Fruit fly (Drosophila melanogaster) whole organism, prepupa: ENCODE data around the gene bc10.

Source experiments
- CG8119 ChIP-seq: fragments of 200-800 bp; sonication (Bioruptor generic); IDR thresholded peaks from 3 replicates; pipeline ENCODE4 v1.3.6; 2022; ENCODE audit warnings: missing biosample characterization, missing genetic modification characterization
- Ets96B ChIP-seq: fragments of 200-800 bp; optimal IDR thresholded peaks from 2 replicates; lab custom pipeline; 2019; ENCODE audit warnings: missing biosample characterization, mild to moderate bottlenecking, missing genetic modification characterization, moderate library complexity
- Sox102F ChIP-seq: fragments of 200-800 bp; sonication (Bioruptor generic); optimal IDR thresholded peaks from 2 replicates; lab custom pipeline; 2016; ENCODE audit warnings: missing biosample characterization, mild to moderate bottlenecking, missing genetic modification characterization
- esn ChIP-seq: fragments of 200-800 bp; sonication (Bioruptor generic); optimal IDR thresholded peaks from 2 replicates; lab custom pipeline; 2016; ENCODE audit warnings: missing biosample characterization, mild to moderate bottlenecking, missing genetic modification characterization, moderate library complexity
- fkh ChIP-seq: fragments of 200-800 bp; sonication (Bioruptor generic); optimal IDR thresholded peaks from 3 replicates; lab custom pipeline; 2017; ENCODE audit warnings: missing biosample characterization, mild to moderate bottlenecking, missing genetic modification characterization, moderate library complexity
- vri ChIP-seq: fragments of 200-800 bp; sonication (Bioruptor generic); optimal IDR thresholded peaks from 3 replicates; lab custom pipeline; 2016; ENCODE audit warnings: missing biosample characterization, mild to moderate bottlenecking, missing genetic modification characterization

- no peak for TF ChIP-seq Sox102F (GFP tag; lab: Kevin White, UChicago)
- no peak for TF ChIP-seq CG8119 (GFP tag; lab: Robert Waterston, UW)
- TF ChIP-seq fkh (GFP tag; lab: Kevin White, UChicago), result no peak
- TF ChIP-seq vri (GFP tag; lab: Kevin White, UChicago), result no peak
- TF ChIP-seq Ets96B, result no peak
- no peak for TF ChIP-seq esn (GFP tag; lab: Kevin White, UChicago)
Measured at dm6 chr3L:5562584-5562983, 2.4 kb upstream of the bc10 start.
